Worm (Caenorhabditis elegans) whole organism, early embryonic: Measurements from ENCODE around the gene lsy-12.

Experiments used
- B0310.2 ChIP-seq: sonication (generic microtip); optimal IDR thresholded peaks from 2 replicates; lab custom pipeline; 2016; ENCODE audit warnings: mild to moderate bottlenecking, missing genetic modification characterization, missing compliant biosample characterization
- ama-1 ChIP-seq: fragments of 150-350 bp; optimal IDR thresholded peaks from 2 replicates; lab custom pipeline; 2014
- flt-1 ChIP-seq: fragments of 200-800 bp; sonication (Bioruptor generic); IDR thresholded peaks from 2 replicates; pipeline ENCODE4 v1.3.6; 2022; ENCODE audit warnings: missing genetic modification characterization, missing compliant biosample characterization
- hmbx-1 ChIP-seq: sonication (generic microtip); optimal IDR thresholded peaks from 2 replicates; lab custom pipeline; 2016; ENCODE audit warnings: mild to moderate bottlenecking, missing genetic modification characterization, missing compliant biosample characterization
- scrt-1 ChIP-seq: fragments of 200-800 bp; sonication (Bioruptor generic); IDR thresholded peaks from 2 replicates; pipeline ENCODE4 v1.3.6; 2022; ENCODE audit warnings: missing genetic modification characterization, missing compliant biosample characterization

ce11 chrV:9848576-9848975 lies 11.2 kb downstream of the lsy-12 start:
- TF ChIP-seq ama-1 (lab: Kevin White, UChicago), result no peak
- TF ChIP-seq B0310.2 (tag; lab: Kevin White, UChicago), result no peak
- no peak for TF ChIP-seq flt-1 (GFP tag; lab: Robert Waterston, UW)
- no peak for TF ChIP-seq hmbx-1
- no peak for TF ChIP-seq scrt-1 (GFP tag; lab: Robert Waterston, UW)
